Fruit fly (Drosophila melanogaster) whole organism, wandering third instar larva: ENCODE measurements around the gene ihog.

Experiments used
- CG32264 ChIP-seq: fragments of 200-800 bp; sonication (Bioruptor generic); optimal IDR thresholded peaks from 2 replicates; lab custom pipeline; 2016; ENCODE audit warnings: missing biosample characterization, missing genetic modification characterization
- CG9705 ChIP-seq: fragments of 200-800 bp; sonication (Bioruptor generic); optimal IDR thresholded peaks from 2 replicates; lab custom pipeline; 2018; ENCODE audit warnings: missing biosample characterization, mild to moderate bottlenecking, missing genetic modification characterization
- CrebA ChIP-seq: fragments of 200-800 bp; sonication (Bioruptor generic); optimal IDR thresholded peaks from 2 replicates; lab custom pipeline; 2016; ENCODE audit warnings: missing biosample characterization, mild to moderate bottlenecking, missing genetic modification characterization, borderline replicate concordance
- Dfd ChIP-seq: fragments of >200 bp; optimal IDR thresholded peaks from 2 replicates; lab custom pipeline; 2017; ENCODE audit warnings: missing biosample characterization, missing genetic modification characterization
- Dif ChIP-seq: fragments of 200-275, 200-300 bp; sonication (Bioruptor generic); optimal IDR thresholded peaks from 2 replicates; lab custom pipeline; 2018; ENCODE audit warnings: missing biosample characterization, missing genetic modification characterization; ENCODE audit not compliant: partially characterized antibody
- GATAd ChIP-seq: sonication (Bioruptor generic); optimal IDR thresholded peaks from 2 replicates; lab custom pipeline; 2016; ENCODE audit warnings: missing biosample characterization, missing genetic modification characterization
- HLH106 ChIP-seq: fragments of 200-800 bp; optimal IDR thresholded peaks from 3 replicates; lab custom pipeline; 2019; ENCODE audit warnings: missing biosample characterization, mild to moderate bottlenecking, missing genetic modification characterization, moderate library complexity
- Hr78 ChIP-seq: fragments of >200 bp; optimal IDR thresholded peaks from 2 replicates; lab custom pipeline; 2017; ENCODE audit warnings: missing biosample characterization, missing genetic modification characterization
- Hr83 ChIP-seq: fragments of 200-300 bp; sonication (Bioruptor generic); optimal IDR thresholded peaks from 2 replicates; lab custom pipeline; 2016; ENCODE audit warnings: missing biosample characterization, mild to moderate bottlenecking, missing genetic modification characterization, moderate library complexity; ENCODE audit not compliant: poor library complexity, severe bottlenecking
- Jra ChIP-seq: sonication (Bioruptor generic); optimal IDR thresholded peaks from 2 replicates; lab custom pipeline; 2016; ENCODE audit warnings: missing biosample characterization, missing genetic modification characterization
- Mio ChIP-seq: sonication (Bioruptor generic); optimal IDR thresholded peaks from 2 replicates; lab custom pipeline; 2016; ENCODE audit warnings: missing biosample characterization, missing genetic modification characterization
- Myc ChIP-seq: fragments of >200 bp; optimal IDR thresholded peaks from 2 replicates; lab custom pipeline; 2017
- N ChIP-seq: fragments of >200 bp; optimal IDR thresholded peaks from 2 replicates; lab custom pipeline; 2018; ENCODE audit warnings: missing biosample characterization, missing external identifiers, missing genetic modification characterization
- OdsH ChIP-seq: fragments of 200-800 bp; sonication (Bioruptor generic); optimal IDR thresholded peaks from 2 replicates; lab custom pipeline; 2016; ENCODE audit warnings: missing biosample characterization, mild to moderate bottlenecking, missing genetic modification characterization
- Rel ChIP-seq, 2 experiments: fragments of 200-800 bp; sonication (Bioruptor generic) in 1 of 2; optimal IDR thresholded peaks; 2 replicates in 1 of 2; 3 replicates in 1 of 2; lab custom pipeline; 2016 to 2019; ENCODE audit warnings: mild to moderate bottlenecking in 2 of 2, missing biosample characterization in 2 of 2, missing genetic modification characterization in 2 of 2, moderate library complexity in 1 of 2
- Sp1 ChIP-seq: fragments of 200-800 bp; sonication (Bioruptor generic); optimal IDR thresholded peaks from 3 replicates; lab custom pipeline; 2019; ENCODE audit warnings: missing biosample characterization, mild to moderate bottlenecking, missing genetic modification characterization, moderate library complexity
- Vsx2 ChIP-seq: fragments of 200-300, 225-300 bp; sonication (Bioruptor generic); optimal IDR thresholded peaks from 2 replicates; lab custom pipeline; 2018; ENCODE audit warnings: missing biosample characterization, missing genetic modification characterization; ENCODE audit not compliant: partially characterized antibody
- br ChIP-seq: fragments of 200-800 bp; sonication (Bioruptor generic); optimal IDR thresholded peaks from 2 replicates; lab custom pipeline; 2016; ENCODE audit warnings: missing biosample characterization, missing genetic modification characterization
- brk ChIP-seq: fragments of 200-800 bp; sonication (Bioruptor generic); optimal IDR thresholded peaks from 2 replicates; lab custom pipeline; 2016; ENCODE audit warnings: missing biosample characterization, mild to moderate bottlenecking, missing genetic modification characterization
- dl ChIP-seq, 2 experiments: fragments of 175-275, 200-275 bp in 1 of 2; fragments of 200-275 bp in 1 of 2; sonication (Bioruptor generic); optimal IDR thresholded peaks; lab custom pipeline; 2018; ENCODE audit warnings: mild to moderate bottlenecking in 2 of 2, missing biosample characterization in 2 of 2, missing genetic modification characterization in 2 of 2, moderate library complexity in 2 of 2; ENCODE audit not compliant: partially characterized antibody in 2 of 2, insufficient read depth in 1 of 2
- dmrt93B ChIP-seq: fragments of 200-800 bp; sonication (Bioruptor generic); optimal IDR thresholded peaks from 2 replicates; lab custom pipeline; 2018; ENCODE audit warnings: missing biosample characterization, mild to moderate bottlenecking, missing genetic modification characterization
- dsf ChIP-seq: sonication (Bioruptor generic); optimal IDR thresholded peaks from 2 replicates; lab custom pipeline; 2016; ENCODE audit warnings: missing biosample characterization, missing genetic modification characterization, borderline replicate concordance
- ey ChIP-seq: fragments of 200-800 bp; sonication (Bioruptor generic); optimal IDR thresholded peaks from 2 replicates; lab custom pipeline; 2016; ENCODE audit warnings: missing biosample characterization, missing genetic modification characterization
- foxo ChIP-seq, 2 experiments: fragments of 200-800 bp; sonication (Bioruptor generic); optimal IDR thresholded peaks; 2 replicates in 1 of 2; 3 replicates in 1 of 2; lab custom pipeline; 2016 to 2017; ENCODE audit warnings: missing biosample characterization in 2 of 2, missing genetic modification characterization in 2 of 2
- fru ChIP-seq: fragments of 200-800 bp; sonication (Bioruptor generic); optimal IDR thresholded peaks from 3 replicates; lab custom pipeline; 2016; ENCODE audit warnings: missing biosample characterization, mild to moderate bottlenecking, missing genetic modification characterization
- h ChIP-seq: fragments of 200-800 bp; sonication (Bioruptor generic); optimal IDR thresholded peaks from 3 replicates; lab custom pipeline; 2016; ENCODE audit warnings: missing biosample characterization, mild to moderate bottlenecking, missing genetic modification characterization
- jim ChIP-seq: fragments of 175-275, 200-325 bp; sonication (Bioruptor generic); optimal IDR thresholded peaks from 2 replicates; lab custom pipeline; 2016; ENCODE audit warnings: missing biosample characterization, mild to moderate bottlenecking, missing genetic modification characterization
- lola ChIP-seq: fragments of >200 bp; optimal IDR thresholded peaks from 2 replicates; lab custom pipeline; 2017; ENCODE audit warnings: missing biosample characterization, missing genetic modification characterization
- psq ChIP-seq: fragments of 200-800 bp; sonication (Bioruptor generic); optimal IDR thresholded peaks from 3 replicates; lab custom pipeline; 2017; ENCODE audit warnings: missing biosample characterization, mild to moderate bottlenecking, missing genetic modification characterization, moderate library complexity
- rgr ChIP-seq: fragments of 200-800 bp; sonication (Bioruptor generic); optimal IDR thresholded peaks from 3 replicates; lab custom pipeline; 2016; ENCODE audit warnings: missing biosample characterization, mild to moderate bottlenecking, missing genetic modification characterization
- sage ChIP-seq: fragments of 200-800 bp; sonication (Bioruptor generic); optimal IDR thresholded peaks from 2 replicates; lab custom pipeline; 2016; ENCODE audit warnings: missing biosample characterization, mild to moderate bottlenecking, missing genetic modification characterization
- sv ChIP-seq: fragments of 200-800 bp; sonication (Bioruptor generic); optimal IDR thresholded peaks from 3 replicates; lab custom pipeline; 2016; ENCODE audit warnings: missing biosample characterization, missing genetic modification characterization
- tai ChIP-seq: sonication (Bioruptor generic); optimal IDR thresholded peaks from 2 replicates; lab custom pipeline; 2016; ENCODE audit warnings: missing biosample characterization, missing genetic modification characterization
- usp ChIP-seq: fragments of >200 bp; optimal IDR thresholded peaks from 2 replicates; lab custom pipeline; 2017; ENCODE audit warnings: missing biosample characterization, missing genetic modification characterization
- woc ChIP-seq: sonication (Bioruptor generic); optimal IDR thresholded peaks from 2 replicates; lab custom pipeline; 2016; ENCODE audit warnings: missing biosample characterization, mild to moderate bottlenecking, missing genetic modification characterization

The ihog gene

dm6 chr2L:6922091-6922753, 26.4 kb downstream of the ihog start (continued):
- peak; percentile 46 for TF ChIP-seq Hr83 (GFP tag; lab: Kevin White, UChicago)
- TF ChIP-seq Hr78 (GFP tag; lab: Kevin White, UChicago), result no peak
- peak; percentile 54 for TF ChIP-seq Sp1 (GFP tag; lab: Kevin White, UChicago)
- TF ChIP-seq Dif, result peak; percentile 20
- peak; percentile 60 for TF ChIP-seq woc

- no peak for TF ChIP-seq CrebA
- TF ChIP-seq HLH106 (tag; lab: Kevin White, UChicago), result no peak
- TF ChIP-seq Rel (GFP tag; optimal IDR thresholded peaks at IDR 0.05; lab: Kevin White, UChicago), result no peak
- TF ChIP-seq Rel (tag; optimal IDR thresholded peaks at IDR 0.05; lab: Kevin White, UChicago), result peak; percentile 66
- peak; percentile 29 for TF ChIP-seq fru (GFP tag; lab: Kevin White, UChicago)
- peak; percentile 30 for TF ChIP-seq h (GFP tag; lab: Kevin White, UChicago)
- peak; percentile 88 for TF ChIP-seq psq
- TF ChIP-seq Sp1 (GFP tag; lab: Kevin White, UChicago), result peak; percentile 3
- peak; percentile 1 for TF ChIP-seq Myc (lab: Kevin White, UChicago)
These were observed 27.1 kb downstream of the ihog start for dm6 chr2L:6921360-6922090.

- TF ChIP-seq sv, result no peak
- no peak for TF ChIP-seq Jra (GFP tag; lab: Kevin White, UChicago)
- no peak for TF ChIP-seq Mio (GFP tag; lab: Kevin White, UChicago)
- TF ChIP-seq ey (GFP tag; lab: Kevin White, UChicago), result no peak
- TF ChIP-seq Dif, result no peak
- no peak for TF ChIP-seq CG32264 (GFP tag; lab: Kevin White, UChicago)
- TF ChIP-seq foxo (GFP tag; optimal IDR thresholded peaks at IDR 0.05; lab: Kevin White, UChicago), result no peak
- TF ChIP-seq Myc (lab: Kevin White, UChicago), result no peak
- peak; percentile 1 for TF ChIP-seq rgr (GFP tag; lab: Kevin White, UChicago)
- TF ChIP-seq CrebA, result no peak
- no peak for TF ChIP-seq usp (GFP tag; lab: Kevin White, UChicago)
- no peak for TF ChIP-seq dmrt93B (GFP tag; lab: Kevin White, UChicago)
- no peak for TF ChIP-seq dsf (GFP tag; lab: Kevin White, UChicago)
- peak; percentile 34 for TF ChIP-seq lola
- TF ChIP-seq psq, result no peak
- no peak for TF ChIP-seq Sp1 (GFP tag; lab: Kevin White, UChicago)
- TF ChIP-seq sage (GFP tag; lab: Kevin White, UChicago), result no peak
- no peak for TF ChIP-seq OdsH
- no peak for TF ChIP-seq Rel (GFP tag; optimal IDR thresholded peaks at IDR 0.05; lab: Kevin White, UChicago)
- TF ChIP-seq Rel (tag; optimal IDR thresholded peaks at IDR 0.05; lab: Kevin White, UChicago), result no peak
- no peak for TF ChIP-seq brk (GFP tag; lab: Kevin White, UChicago)
- TF ChIP-seq fru (GFP tag; lab: Kevin White, UChicago), result no peak
- peak; percentile 79 for TF ChIP-seq N (GFP tag; lab: Kevin White, UChicago)
- TF ChIP-seq Dfd (GFP tag; lab: Kevin White, UChicago), result no peak
- TF ChIP-seq tai (GFP tag; lab: Kevin White, UChicago), result no peak
- TF ChIP-seq jim (GFP tag; lab: Kevin White, UChicago), result no peak
- no peak for TF ChIP-seq Vsx2 (GFP tag; lab: Kevin White, UChicago)
- TF ChIP-seq GATAd (GFP tag; lab: Kevin White, UChicago), result no peak
- TF ChIP-seq woc, result peak; percentile 6
- peak; percentile 45 for TF ChIP-seq Hr83 (GFP tag; lab: Kevin White, UChicago)
- no peak for TF ChIP-seq br
- no peak for TF ChIP-seq Hr78 (GFP tag; lab: Kevin White, UChicago)
- TF ChIP-seq CG9705 (GFP tag; lab: Kevin White, UChicago), result no peak
- no peak for TF ChIP-seq dl (GFP tag; optimal IDR thresholded peaks at IDR 0.05; lab: Kevin White, UChicago; ENCODE audit: insufficient read depth in 1 of 2, partially characterized antibody in 2 of 2)
- TF ChIP-seq HLH106 (tag; lab: Kevin White, UChicago), result no peak
These were observed 27.8 kb downstream of the ihog start, which contains the start of gene Hrb27C for dm6 chr2L:6920661-6921359. Gene Hrb27C (plus strand): TSS chr2L:6920704.
